Worm (Caenorhabditis elegans): Measurements from ENCODE around the gene Y45F3A.8.
A peak's percentile ranks its signal among the peaks of the same experiment; 100 is the strongest.

Y45F3A.8 gene

DNA sequence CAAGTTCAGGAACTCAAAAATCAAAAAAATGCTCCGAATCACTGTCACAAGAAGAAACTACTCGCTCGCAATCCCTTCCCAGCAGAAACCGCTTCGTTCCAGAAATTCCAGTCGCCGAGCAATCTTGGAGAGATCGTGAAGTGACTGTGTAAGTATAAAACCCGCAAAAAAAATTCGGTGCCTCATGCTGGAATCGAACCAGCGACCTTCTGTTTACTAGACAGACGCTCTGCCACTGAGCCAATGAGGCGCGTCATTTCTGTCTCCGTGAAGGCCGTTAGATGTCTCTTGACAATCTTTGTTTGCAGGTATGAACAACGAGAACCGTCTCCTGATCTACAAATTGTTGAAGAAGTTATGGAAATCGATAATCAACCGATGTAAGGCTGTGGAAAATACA lies 31.9 kb upstream of the Y45F3A.8 start (continued):
- no peak for TF ChIP-seq nhr-76 (tag; optimal IDR thresholded peaks at IDR 0.05)
- 0 out of 2 replicates have a peak, but pooled peaks have one; percentile 17 for TF ChIP-seq mxl-2 (GFP tag; conservative IDR thresholded peaks at IDR 0.05)
- TF ChIP-seq dmd-9 (GFP tag; IDR thresholded peaks at IDR 0.05) = peak; percentile 59; the same call in 1 of the 2 replicates
- TF ChIP-seq lsy-2 (tag; optimal IDR thresholded peaks at IDR 0.05) = peak in 1 of 2 experiments; percentile 46
- peak; percentile 22 for TF ChIP-seq ama-1 (optimal IDR thresholded peaks at IDR 0.05)
- TF ChIP-seq nhr-237 (tag; optimal IDR thresholded peaks at IDR 0.05) = no peak
- TF ChIP-seq nhr-48 (tag; optimal IDR thresholded peaks at IDR 0.05) = peak; percentile 23
- TF ChIP-seq nhr-111 (GFP tag; optimal IDR thresholded peaks at IDR 0.05) = peak; percentile 37
- TF ChIP-seq F26F4.8 (GFP tag; conservative IDR thresholded peaks at IDR 0.05) = peak; percentile 80
- TF ChIP-seq ZK337.2 (GFP tag; IDR thresholded peaks at IDR 0.05) = peak; percentile 79
- peak; percentile 71 for TF ChIP-seq madf-9 (GFP tag; conservative IDR thresholded peaks at IDR 0.05)
- TF ChIP-seq madf-5 (GFP tag; IDR thresholded peaks at IDR 0.05) = peak; percentile 69 to 94; a peak in 3 of 4 replicates
- no peak for TF ChIP-seq egl-27 (tag; optimal IDR thresholded peaks at IDR 0.05)
- TF ChIP-seq vab-7 (GFP tag; IDR thresholded peaks at IDR 0.05) = peak; percentile 94
- TF ChIP-seq gei-8 (GFP tag; optimal IDR thresholded peaks at IDR 0.05) = peak; percentile 30
- TF ChIP-seq Y75B8A.6 (GFP tag; IDR thresholded peaks at IDR 0.05) = peak; percentile 69; the same call in 1 of the 2 replicates
- TF ChIP-seq dmd-6 (GFP tag; IDR thresholded peaks at IDR 0.05) = peak; percentile 46; the same call in 1 of the 2 replicates
- no peak for TF ChIP-seq F37D6.2 (tag; optimal IDR thresholded peaks at IDR 0.05)
- TF ChIP-seq lin-13 (GFP tag; optimal IDR thresholded peaks at IDR 0.05) = peak; percentile 69
- peak; percentile 59; the same call in 1 of the 2 replicates for TF ChIP-seq mdt-29 (GFP tag; IDR thresholded peaks at IDR 0.05)
- TF ChIP-seq ztf-11 (tag; optimal IDR thresholded peaks at IDR 0.05) = no peak

- TF ChIP-seq Y75B8A.6 (GFP tag; IDR thresholded peaks at IDR 0.05) = no peak
- no peak for TF ChIP-seq ceh-62 (tag; optimal IDR thresholded peaks at IDR 0.05)
- TF ChIP-seq ztf-11 (tag; optimal IDR thresholded peaks at IDR 0.05) = no peak
- TF ChIP-seq saeg-2 (GFP tag; IDR thresholded peaks at IDR 0.05) = no peak
- peak; percentile 92 for TF ChIP-seq hlh-30 (tag; optimal IDR thresholded peaks at IDR 0.05; ENCODE audit: insufficient read depth)
- no peak for TF ChIP-seq skn-1 (tag; optimal IDR thresholded peaks at IDR 0.05)
- TF ChIP-seq fos-1 (tag; optimal IDR thresholded peaks at IDR 0.05) = no peak
- TF ChIP-seq nhr-237 (tag; optimal IDR thresholded peaks at IDR 0.05) = no peak
- no peak for TF ChIP-seq lir-3 (tag; optimal IDR thresholded peaks at IDR 0.05)
- TF ChIP-seq hif-1 (tag; optimal IDR thresholded peaks at IDR 0.05) = peak in 1 of 2 experiments; percentile 94
- TF ChIP-seq lsy-2 (tag; optimal IDR thresholded peaks at IDR 0.05) = peak in 1 of 2 experiments; percentile 90
- no peak for TF ChIP-seq daf-16 (GFP tag; optimal IDR thresholded peaks at IDR 0.05)
- TF ChIP-seq daf-16 (tag; optimal IDR thresholded peaks at IDR 0.05) = peak; percentile 61
- TF ChIP-seq nhr-10 (tag; optimal IDR thresholded peaks at IDR 0.05) = no peak
- TF ChIP-seq pqm-1 (tag; optimal IDR thresholded peaks at IDR 0.05) = no peak
- no peak for TF ChIP-seq lim-7 (GFP tag; IDR thresholded peaks at IDR 0.05)
- TF ChIP-seq mxl-2 (GFP tag; conservative IDR thresholded peaks at IDR 0.05) = no peak
- TF ChIP-seq F10B5.3 (tag; optimal IDR thresholded peaks at IDR 0.05) = no peak
- TF ChIP-seq aha-1 (tag) = peak; percentile 86
- TF ChIP-seq zip-2 (tag; optimal IDR thresholded peaks at IDR 0.05) = peak; percentile 32
- TF ChIP-seq zfp-2 (tag; optimal IDR thresholded peaks at IDR 0.05) = no peak
- no peak for TF ChIP-seq daf-12 (tag; optimal IDR thresholded peaks at IDR 0.05)
- TF ChIP-seq spr-1 (tag; optimal IDR thresholded peaks at IDR 0.05) = peak; percentile 52
- TF ChIP-seq cey-2 (tag; optimal IDR thresholded peaks at IDR 0.05; ENCODE audit: borderline replicate concordance, insufficient read depth) = no peak
- peak; percentile 75 for TF ChIP-seq mep-1 (tag; optimal IDR thresholded peaks at IDR 0.05)
- TF ChIP-seq ceh-44 (GFP tag; IDR thresholded peaks at IDR 0.05) = peak; percentile 25; the same call in 1 of the 2 replicates
- peak; percentile 58 for TF ChIP-seq nhr-48 (tag; optimal IDR thresholded peaks at IDR 0.05)
- TF ChIP-seq ceh-20 (GFP tag; IDR thresholded peaks at IDR 0.05) = peak; percentile 74
- TF ChIP-seq daf-8 (GFP tag; IDR thresholded peaks at IDR 0.05) = no peak
- TF ChIP-seq aly-2 (tag; optimal IDR thresholded peaks at IDR 0.05) = no peak
- no peak for TF ChIP-seq vab-7 (GFP tag; IDR thresholded peaks at IDR 0.05)
- TF ChIP-seq php-3 (GFP tag; IDR thresholded peaks at IDR 0.05) = 0 out of 2 replicates have a peak, but pooled peaks have one; percentile 30
- TF ChIP-seq hlh-11 (tag; optimal IDR thresholded peaks at IDR 0.05) = peak; percentile 86
- TF ChIP-seq madf-5 (GFP tag; IDR thresholded peaks at IDR 0.05) = 0 out of 4 replicates have a peak, but pooled peaks of 1 of the 2 experiments have one; percentile 17
- TF ChIP-seq zag-1 (tag; optimal IDR thresholded peaks at IDR 0.05) = no peak
- peak; percentile 99 for TF ChIP-seq mes-2 (tag; optimal IDR thresholded peaks at IDR 0.05; ENCODE audit: poor library complexity, severe bottlenecking)
- TF ChIP-seq ZK546.5 (tag; optimal IDR thresholded peaks at IDR 0.05) = no peak
Measured at ce11 chrIII:10621208-10621607, 28.6 kb upstream of the Y45F3A.8 start, which contains the start of the genes lron-10 and hpr-9. TSS of gene lron-10 (minus strand) at chrIII:10621369. TSS of gene hpr-9 (plus strand) at chrIII:10621551.
